Worm (Caenorhabditis elegans) whole organism, mixed stage, embryonic: Measurements from ENCODE around the gene ada-2.

Experiments
- blmp-1 ChIP-seq: fragments of 150-350 bp; optimal IDR thresholded peaks from 2 replicates; lab custom pipeline; 2014; ENCODE audit warnings: missing biosample characterization, missing genetic modification characterization
- ces-1 ChIP-seq: fragments of 150-350 bp; optimal IDR thresholded peaks from 2 replicates; lab custom pipeline; 2014; ENCODE audit warnings: missing biosample characterization, missing genetic modification reagents, missing genetic modification characterization
- elt-1 ChIP-seq: sonication (generic microtip); optimal IDR thresholded peaks from 2 replicates; lab custom pipeline; 2017; ENCODE audit warnings: missing genetic modification characterization, mild to moderate bottlenecking, missing compliant biosample characterization, antibody characterized with exemption, moderate library complexity, borderline replicate concordance; ENCODE audit not compliant: insufficient read depth
- elt-3 ChIP-seq: fragments of 150-350 bp; optimal IDR thresholded peaks from 2 replicates; lab custom pipeline; 2014; ENCODE audit warnings: missing biosample characterization, missing genetic modification characterization
- lin-13 ChIP-seq: fragments of 150-350 bp; optimal IDR thresholded peaks from 2 replicates; lab custom pipeline; 2014; ENCODE audit warnings: missing biosample characterization, missing genetic modification characterization
- nhr-12 ChIP-seq: fragments of 150-350 bp; optimal IDR thresholded peaks from 2 replicates; lab custom pipeline; 2014; ENCODE audit warnings: missing biosample characterization, missing genetic modification characterization
- pha-4 ChIP-seq: fragments of 150-350 bp; optimal IDR thresholded peaks from 2 replicates; lab custom pipeline; 2018; ENCODE audit warnings: missing biosample characterization, missing genetic modification reagents, missing genetic modification characterization
- snpc-4 ChIP-seq: fragments of 150-350 bp; optimal IDR thresholded peaks from 2 replicates; lab custom pipeline; 2014; ENCODE audit warnings: missing biosample characterization, missing genetic modification characterization
- tbx-8 ChIP-seq: fragments of 200-800 bp; sonication (Bioruptor generic); optimal IDR thresholded peaks from 2 replicates; lab custom pipeline; 2018; ENCODE audit warnings: mild to moderate bottlenecking, missing genetic modification characterization, moderate library complexity, missing compliant biosample characterization
- unc-39 ChIP-seq: fragments of 150-350 bp; optimal IDR thresholded peaks from 2 replicates; lab custom pipeline; 2014; ENCODE audit warnings: missing biosample characterization, missing genetic modification characterization
- unc-62 ChIP-seq: fragments of 150-350 bp; optimal IDR thresholded peaks from 2 replicates; lab custom pipeline; 2014; ENCODE audit warnings: missing biosample characterization, missing genetic modification reagents, missing genetic modification characterization

- TF ChIP-seq lin-13 (tag; lab: Kevin White, UChicago) (no peak), unc-39 (tag; lab: Kevin White, UChicago) (no peak), pha-4 (tag; lab: Kevin White, UChicago) (no peak), tbx-8 (GFP tag; lab: Kevin White, UChicago) (no peak), ces-1 (GFP tag; lab: Kevin White, UChicago) (no peak), nhr-12 (tag; lab: Kevin White, UChicago) (no peak), elt-3 (tag; lab: Kevin White, UChicago) (no peak), snpc-4 (tag; lab: Kevin White, UChicago) (no peak), elt-1 (tag; lab: Kevin White, UChicago) (no peak), unc-62 (GFP tag; lab: Kevin White, UChicago) (no peak), blmp-1 (no peak)
Observed at ce11 chrII:7231951-7232350, 20.1 kb upstream of the ada-2 start.
